Fruit fly (Drosophila melanogaster): ENCODE data around the gene CG3815.
A peak's percentile ranks its signal among the peaks of the same experiment; 100 is the strongest.

Gene CG3815

dm6 chrX:6264456-6264855 is 30.7 kb upstream of the CG3815 start:
- no peak for TF ChIP-seq CG8119 (GFP tag; IDR thresholded peaks at IDR 0.05)
- TF ChIP-seq Eip93F (GFP tag; optimal IDR thresholded peaks at IDR 0.05): no peak
- no peak for TF ChIP-seq acj6 (GFP tag; optimal IDR thresholded peaks at IDR 0.05)
- no peak for TF ChIP-seq fd59A (GFP tag; optimal IDR thresholded peaks at IDR 0.05)
- no peak for TF ChIP-seq Eip78C (GFP tag)
- TF ChIP-seq Sox102F (GFP tag; optimal IDR thresholded peaks at IDR 0.05): no peak
- no peak for TF ChIP-seq CG8319 (GFP tag; optimal IDR thresholded peaks at IDR 0.05)
- no peak for TF ChIP-seq CG31627 (GFP tag; optimal IDR thresholded peaks at IDR 0.05)
- no peak for TF ChIP-seq eg (GFP tag; IDR thresholded peaks at IDR 0.05)
- no peak for TF ChIP-seq salr (GFP tag; optimal IDR thresholded peaks at IDR 0.05)
- no peak for TF ChIP-seq Blimp-1 (GFP tag; optimal IDR thresholded peaks at IDR 0.05)
- TF ChIP-seq Lpt (GFP tag; optimal IDR thresholded peaks at IDR 0.05): no peak
- TF ChIP-seq topi (GFP tag; optimal IDR thresholded peaks at IDR 0.05): no peak

- TF ChIP-seq Gug (GFP tag; IDR thresholded peaks at IDR 0.05) (peak; percentile 92), Sox102F (GFP tag; optimal IDR thresholded peaks at IDR 0.05) (peak; percentile 91), CG1621 (tag; optimal IDR thresholded peaks at IDR 0.05) (peak; percentile 86), CG6276 (GFP tag; optimal IDR thresholded peaks at IDR 0.05) (peak; percentile 94), dac (GFP tag; optimal IDR thresholded peaks at IDR 0.05) (peak; percentile 97), topi (GFP tag; optimal IDR thresholded peaks at IDR 0.05) (peak; percentile 92), CG3919 (GFP tag; optimal IDR thresholded peaks at IDR 0.05) (peak; percentile 93), Eip93F (GFP tag; optimal IDR thresholded peaks at IDR 0.05) (peak; percentile 25), CG6792 (GFP tag; optimal IDR thresholded peaks at IDR 0.05) (peak; percentile 93), lz (GFP tag; optimal IDR thresholded peaks at IDR 0.05) (peak; percentile 92), CG34406 (GFP tag; optimal IDR thresholded peaks at IDR 0.05) (peak; percentile 93), Sox15 (GFP tag; optimal IDR thresholded peaks at IDR 0.05) (peak; percentile 92), CG11762 (GFP tag; optimal IDR thresholded peaks at IDR 0.05; ENCODE audit: insufficient read depth) (peak; percentile 92), Lpt (GFP tag; optimal IDR thresholded peaks at IDR 0.05) (peak; percentile 97), CG6854 (GFP tag; optimal IDR thresholded peaks at IDR 0.05) (peak; percentile 56), CG9139 (GFP tag; optimal IDR thresholded peaks at IDR 0.05) (peak; percentile 73), Blimp-1 (GFP tag; optimal IDR thresholded peaks at IDR 0.05) (peak; percentile 44), eg (GFP tag; IDR thresholded peaks at IDR 0.05) (peak; percentile 93), CG6808 (GFP tag; optimal IDR thresholded peaks at IDR 0.05) (peak; percentile 83), CG8119 (GFP tag; IDR thresholded peaks at IDR 0.05) (peak; percentile 97), CG11902 (GFP tag; optimal IDR thresholded peaks at IDR 0.05) (peak; percentile 87), CG10669 (GFP tag; optimal IDR thresholded peaks at IDR 0.05) (peak; percentile 88), OdsH (GFP tag; optimal IDR thresholded peaks at IDR 0.05) (peak; percentile 95), spab (GFP tag; optimal IDR thresholded peaks at IDR 0.05) (peak; percentile 85), CG3032 (tag; optimal IDR thresholded peaks at IDR 0.05) (peak; percentile 80), Met (GFP tag; optimal IDR thresholded peaks at IDR 0.05) (peak; percentile 91), CG31627 (GFP tag; optimal IDR thresholded peaks at IDR 0.05) (peak; percentile 89), Eip75B (GFP tag; optimal IDR thresholded peaks at IDR 0.05) (peak; percentile 94), Ets96B (tag; optimal IDR thresholded peaks at IDR 0.05) (peak; percentile 78), Hr39 (GFP tag; optimal IDR thresholded peaks at IDR 0.05) (peak; percentile 91), dsx (GFP tag; optimal IDR thresholded peaks at IDR 0.05; ENCODE audit: poor library complexity, severe bottlenecking) (peak; percentile 74), CG15336 (GFP tag; IDR thresholded peaks at IDR 0.05) (peak; percentile 96), svp (GFP tag) (peak; percentile 94), fd59A (GFP tag; optimal IDR thresholded peaks at IDR 0.05) (peak; percentile 82), net (GFP tag; optimal IDR thresholded peaks at IDR 0.05) (peak; percentile 96), CG32006 (GFP tag; optimal IDR thresholded peaks at IDR 0.05) (peak; percentile 98), CG10631 (GFP tag; optimal IDR thresholded peaks at IDR 0.05) (peak; percentile 92), CG8319 (GFP tag; optimal IDR thresholded peaks at IDR 0.05) (peak; percentile 93), Hr38 (GFP tag; optimal IDR thresholded peaks at IDR 0.05) (peak; percentile 64), esn (GFP tag; optimal IDR thresholded peaks at IDR 0.05) (peak; percentile 93), vri (GFP tag; optimal IDR thresholded peaks at IDR 0.05) (peak; percentile 82), cyc (GFP tag; optimal IDR thresholded peaks at IDR 0.05) (peak; percentile 85), Hr4 (GFP tag; optimal IDR thresholded peaks at IDR 0.05) (peak; percentile 97), Eip78C (GFP tag) (peak; percentile 98), Smox (GFP tag; optimal IDR thresholded peaks at IDR 0.05) (peak; percentile 89), CG8632 (GFP tag; optimal IDR thresholded peaks at IDR 0.05) (peak; percentile 94)
Measured at dm6 chrX:6265456-6265877, 29.7 kb upstream of the CG3815 start.
